Fruit fly (Drosophila melanogaster) S2 (cell line): Measurements from ENCODE around the gene CG7079.
A peak's percentile ranks its signal among the peaks of the same experiment; 100 is the strongest.

Experiments
- CG8478 ChIP-seq: fragments of >200 bp; optimal IDR thresholded peaks from 2 replicates; lab custom pipeline; 2018
- CTCF ChIP-seq, 2 experiments: fragments of >200 bp; optimal IDR thresholded peaks; 2 replicates each; lab custom pipeline; 2018

Gene CG7079

dm6 chr3R:21059486-21060356 lies 11.1 kb upstream of the CG7079 start:
- TF ChIP-seq CG8478 (lab: Kevin White, UChicago) (no peak), CTCF (optimal IDR thresholded peaks at IDR 0.05; lab: Kevin White, UChicago) (no peak)

DNA sequence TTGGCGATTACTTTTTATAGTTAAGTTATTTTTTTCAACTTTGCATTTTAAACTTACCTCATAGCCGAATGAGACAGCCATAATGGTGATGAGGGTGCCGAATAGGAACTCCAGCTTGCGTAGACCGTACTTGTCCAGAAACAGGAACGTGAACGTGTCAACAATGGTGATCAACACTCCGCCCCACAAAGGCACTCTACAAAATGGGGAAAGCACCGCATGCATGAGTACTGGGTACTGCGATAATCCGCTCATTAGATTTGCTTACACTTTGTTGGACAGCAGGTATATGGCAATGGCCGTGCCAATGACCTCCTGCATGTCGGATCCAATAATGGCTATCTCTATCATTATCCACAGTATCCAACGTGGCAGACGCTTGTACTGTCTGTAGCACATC lies 8.9 kb upstream of the CG7079 start:
- no peak for TF ChIP-seq CTCF (optimal IDR thresholded peaks at IDR 0.05; lab: Kevin White, UChicago)
- no peak for TF ChIP-seq CG8478 (lab: Kevin White, UChicago)

dm6 chr3R:21050875-21051274 lies 2.2 kb upstream of the CG7079 start, which contains the start of gene Jhbp15:
TSS of gene Jhbp15 (minus strand) at chr3R:21050975.
- TF ChIP-seq CG8478 (lab: Kevin White, UChicago) (no peak), CTCF (optimal IDR thresholded peaks at IDR 0.05; lab: Kevin White, UChicago) (no peak)

DNA sequence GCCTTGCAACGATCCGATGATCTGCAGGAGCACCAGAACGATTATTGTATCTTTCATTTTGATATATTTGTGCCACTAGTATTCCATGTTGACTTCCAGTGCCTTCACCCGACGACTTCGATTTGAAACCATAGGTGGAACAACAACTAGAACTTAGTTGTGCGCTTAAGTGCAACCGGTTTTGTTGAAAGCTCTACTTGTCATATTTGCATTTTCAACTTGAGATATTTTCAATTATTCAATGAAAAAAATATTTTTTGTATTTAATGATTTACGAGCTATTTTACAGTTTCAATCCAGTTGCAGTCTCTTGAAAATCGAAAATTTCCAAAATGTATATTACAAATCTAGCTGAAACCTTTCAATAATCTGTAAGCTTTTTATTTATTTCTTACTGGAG lies 1.7 kb downstream of the CG7079 start, which contains the start of gene CG31207:
Gene CG31207 (minus strand): TSS at position 101 of the 400 bp plus-strand sequence.
- TF ChIP-seq CTCF (optimal IDR thresholded peaks at IDR 0.05; lab: Kevin White, UChicago), result no peak
- TF ChIP-seq CG8478 (lab: Kevin White, UChicago), result no peak

DNA sequence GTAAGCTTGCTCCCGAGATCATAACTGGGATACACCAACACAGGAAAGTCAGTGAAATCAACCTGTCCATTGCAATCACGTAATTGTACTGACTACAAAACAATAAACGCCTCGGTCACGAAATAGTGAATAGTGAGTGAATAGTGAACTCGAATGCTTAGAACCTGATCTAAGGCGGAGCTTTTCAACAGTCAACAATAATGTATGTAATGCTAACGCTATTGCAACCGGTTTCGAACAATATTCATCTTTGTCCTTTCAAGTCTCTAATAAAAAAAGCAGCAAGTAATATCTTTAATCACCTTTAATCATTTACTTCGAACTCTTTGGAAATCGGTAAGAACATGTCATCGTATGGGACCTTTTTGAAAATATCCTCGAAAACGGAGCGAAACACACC lies 2.9 kb downstream of the CG7079 start, which contains the start of gene CG31189:
Gene CG31189 (minus strand): TSS at position 101 of the 400 bp plus-strand sequence.
- no peak for TF ChIP-seq CTCF (optimal IDR thresholded peaks at IDR 0.05; lab: Kevin White, UChicago)
- no peak for TF ChIP-seq CG8478 (lab: Kevin White, UChicago)

dm6 chr3R:21043549-21044118 lies 5.0 kb downstream of the CG7079 start, which contains the start of gene CG12278:
TSS of gene CG12278 (plus strand) at chr3R:21044068.
- TF ChIP-seq CTCF (optimal IDR thresholded peaks at IDR 0.05; lab: Kevin White, UChicago) (no peak), CG8478 (lab: Kevin White, UChicago) (no peak)

dm6 chr3R:21042399-21042798 lies 6.2 kb downstream of the CG7079 start, which contains the start of gene Dhc93AB:
TSS of gene Dhc93AB (minus strand) at chr3R:21042499.
- no peak for TF ChIP-seq CTCF (optimal IDR thresholded peaks at IDR 0.05; lab: Kevin White, UChicago)
- TF ChIP-seq CG8478 (lab: Kevin White, UChicago), result no peak

- no peak for TF ChIP-seq CTCF (optimal IDR thresholded peaks at IDR 0.05; lab: Kevin White, UChicago)
- no peak for TF ChIP-seq CG8478 (lab: Kevin White, UChicago)
These were observed 23.1 kb downstream of the CG7079 start for dm6 chr3R:21025508-21025907.

DNA sequence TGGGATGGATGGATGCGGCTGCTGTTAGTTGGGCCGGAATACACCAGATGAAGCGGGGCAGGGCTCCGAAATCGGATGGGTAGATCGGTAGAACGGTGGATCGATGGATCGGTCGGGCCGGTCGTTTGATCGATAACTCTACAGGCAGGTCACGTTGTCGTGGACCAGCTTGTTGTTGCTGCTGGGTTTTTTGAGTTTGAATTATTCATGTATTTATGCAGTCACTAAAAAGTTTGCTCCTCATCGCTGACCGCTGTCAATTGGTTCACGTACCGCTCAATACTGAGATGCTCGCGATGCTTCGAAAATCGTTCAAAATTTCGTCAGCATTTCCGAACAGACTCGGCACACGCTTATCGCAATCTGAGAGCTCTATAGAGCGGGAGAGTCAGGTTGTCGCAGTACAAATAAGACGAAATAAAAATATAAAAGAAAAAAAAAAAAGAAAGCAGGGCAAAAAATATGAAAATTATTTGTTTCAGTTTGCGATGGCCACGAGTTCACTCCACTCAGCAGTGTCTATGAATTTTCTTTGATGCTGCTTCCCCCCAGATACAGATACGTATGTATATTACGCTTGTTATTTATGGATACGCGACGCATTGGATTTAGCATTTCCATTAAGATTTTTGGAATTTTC lies 24.6 kb downstream of the CG7079 start, which contains the start of gene peg:
Gene peg (minus strand): TSS at position 262 of the 640 bp plus-strand sequence.
- no peak for TF ChIP-seq CG8478 (lab: Kevin White, UChicago)
- TF ChIP-seq CTCF (optimal IDR thresholded peaks at IDR 0.05; lab: Kevin White, UChicago), result no peak

- no peak for TF ChIP-seq CG8478 (lab: Kevin White, UChicago)
- TF ChIP-seq CTCF (optimal IDR thresholded peaks at IDR 0.05; lab: Kevin White, UChicago), result no peak
These were observed 25.7 kb downstream of the CG7079 start for dm6 chr3R:21022769-21023517.

- no peak for TF ChIP-seq CG8478 (lab: Kevin White, UChicago)
- no peak for TF ChIP-seq CTCF (optimal IDR thresholded peaks at IDR 0.05; lab: Kevin White, UChicago)
These were observed 29.6 kb downstream of the CG7079 start for dm6 chr3R:21019073-21019472.

DNA sequence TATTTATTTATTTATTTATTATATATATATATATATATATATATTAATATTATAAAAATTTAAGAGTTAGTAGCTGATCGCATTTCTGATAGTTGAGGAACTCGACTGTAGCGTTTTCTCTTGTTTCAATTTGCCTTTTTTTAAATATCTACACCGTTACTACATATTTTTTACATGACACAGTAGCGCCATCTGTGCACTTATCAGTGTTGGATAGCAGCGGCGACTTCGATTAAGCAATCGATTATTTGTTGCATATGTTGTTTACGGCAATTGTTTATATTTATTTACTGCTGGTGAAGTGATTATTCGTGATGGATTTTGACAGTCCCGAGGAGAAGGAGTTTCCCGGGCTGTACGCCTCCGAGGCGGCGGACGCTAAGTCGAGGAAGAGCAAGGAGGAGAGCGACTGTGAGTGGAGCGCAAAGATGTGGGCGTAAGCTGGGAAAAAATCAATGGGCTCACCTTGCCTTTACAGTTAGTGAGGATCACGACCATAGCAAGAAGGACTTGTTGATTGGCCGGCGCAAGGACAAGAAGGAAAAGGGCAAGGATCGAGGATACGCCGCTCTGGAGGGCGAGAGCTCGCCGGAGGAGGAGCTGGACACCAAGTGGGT lies 31.1 kb downstream of the CG7079 start, which contains the start of gene Rlip:
Gene Rlip (plus strand): TSS at position 221 of the 617 bp plus-strand sequence.
- peak; percentile 92 to 94 for TF ChIP-seq CTCF (optimal IDR thresholded peaks at IDR 0.05; lab: Kevin White, UChicago)
- TF ChIP-seq CG8478 (lab: Kevin White, UChicago), result no peak

DNA sequence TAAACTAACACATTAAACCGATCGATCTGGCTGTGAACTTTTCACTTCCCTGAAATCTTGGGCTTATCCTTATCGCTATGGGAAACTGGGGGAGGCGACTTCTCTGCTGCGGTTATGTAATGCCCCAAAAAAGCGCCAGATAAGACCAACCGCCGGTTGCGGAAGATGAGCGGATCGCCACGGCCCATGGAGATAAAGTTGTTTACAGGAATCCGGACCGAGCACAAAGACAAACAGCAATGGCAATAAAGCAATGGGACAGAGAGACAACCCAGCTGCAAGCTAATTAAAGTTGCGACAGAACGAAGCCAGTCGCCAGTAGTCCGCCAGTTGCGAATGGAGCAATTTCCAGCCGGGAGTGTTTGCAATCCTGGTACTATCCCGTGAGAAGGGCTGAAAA lies 33.0 kb downstream of the CG7079 start, which contains the start of gene CG5697:
Gene CG5697 (plus strand): TSS at position 314 of the 400 bp plus-strand sequence.
- TF ChIP-seq CG8478 (lab: Kevin White, UChicago) (no peak), CTCF (optimal IDR thresholded peaks at IDR 0.05; lab: Kevin White, UChicago) (no peak)
